Worm (Caenorhabditis elegans) whole organism, L2 larva: ENCODE measurements around the gene T25C12.3.

Source experiments
- C34F6.9 ChIP-seq: fragments of 150-350 bp; optimal IDR thresholded peaks from 2 replicates; lab custom pipeline; 2014; ENCODE audit warnings: missing biosample characterization, missing genetic modification characterization
- F13H6.1 ChIP-seq: sonication (generic microtip); optimal IDR thresholded peaks from 2 replicates; lab custom pipeline; 2016; ENCODE audit warnings: missing genetic modification characterization, missing compliant biosample characterization
- R02D3.7 ChIP-seq: fragments of 150-350 bp; optimal IDR thresholded peaks from 2 replicates; lab custom pipeline; 2014; ENCODE audit warnings: missing biosample characterization, missing genetic modification characterization
- Y55F3AM.14 ChIP-seq: fragments of 200-800 bp; sonication (Bioruptor generic); optimal IDR thresholded peaks from 2 replicates; lab custom pipeline; 2018; ENCODE audit warnings: mild to moderate bottlenecking, missing genetic modification characterization, missing compliant biosample characterization
- ZK546.5 ChIP-seq: sonication (generic microtip); optimal IDR thresholded peaks from 2 replicates; lab custom pipeline; 2017; ENCODE audit warnings: missing biosample characterization, missing genetic modification characterization
- alr-1 ChIP-seq: fragments of 150-350 bp; optimal IDR thresholded peaks from 2 replicates; lab custom pipeline; 2014; ENCODE audit warnings: missing biosample characterization, missing genetic modification characterization
- aly-2 ChIP-seq: fragments of 150-350 bp; optimal IDR thresholded peaks from 2 replicates; lab custom pipeline; 2014; ENCODE audit warnings: missing biosample characterization, missing genetic modification characterization
- ama-1 ChIP-seq: fragments of 150-350 bp; optimal IDR thresholded peaks from 2 replicates; lab custom pipeline; 2018; ENCODE audit warnings: inconsistent platforms
- blmp-1 ChIP-seq: sonication (generic microtip); optimal IDR thresholded peaks from 2 replicates; lab custom pipeline; 2017; ENCODE audit warnings: missing genetic modification characterization, mild to moderate bottlenecking, missing compliant biosample characterization, antibody characterized with exemption, moderate library complexity; ENCODE audit not compliant: insufficient read depth
- ceh-16 ChIP-seq: fragments of 150-350 bp; optimal IDR thresholded peaks from 2 replicates; lab custom pipeline; 2014; ENCODE audit warnings: missing biosample characterization, missing genetic modification characterization
- ceh-82 ChIP-seq: fragments of 150-350 bp; optimal IDR thresholded peaks from 2 replicates; lab custom pipeline; 2014; ENCODE audit warnings: missing biosample characterization, missing genetic modification characterization
- crh-2 ChIP-seq: sonication (generic microtip); optimal IDR thresholded peaks from 2 replicates; lab custom pipeline; 2017; ENCODE audit warnings: missing biosample characterization, missing genetic modification characterization
- dmd-4 ChIP-seq: sonication (generic microtip); optimal IDR thresholded peaks from 2 replicates; lab custom pipeline; 2017; ENCODE audit warnings: missing biosample characterization, missing genetic modification characterization
- egl-27 ChIP-seq: sonication (generic microtip); optimal IDR thresholded peaks from 3 replicates; lab custom pipeline; 2017; ENCODE audit warnings: missing biosample characterization, missing genetic modification reagents, missing genetic modification characterization
- elt-1 ChIP-seq: fragments of 150-350 bp; optimal IDR thresholded peaks from 2 replicates; lab custom pipeline; 2014; ENCODE audit warnings: missing biosample characterization, missing genetic modification characterization
- elt-3 ChIP-seq: sonication (generic microtip); optimal IDR thresholded peaks from 2 replicates; lab custom pipeline; 2017; ENCODE audit warnings: missing biosample characterization, missing genetic modification characterization
- fos-1 ChIP-seq: fragments of 150-350 bp; optimal IDR thresholded peaks from 2 replicates; lab custom pipeline; 2014; ENCODE audit warnings: missing biosample characterization, missing genetic modification characterization
- gmeb-1 ChIP-seq: fragments of 150-350 bp; optimal IDR thresholded peaks from 2 replicates; lab custom pipeline; 2014; ENCODE audit warnings: missing biosample characterization, missing genetic modification characterization
- lin-11 ChIP-seq: fragments of 150-350 bp; sonication (generic microtip); optimal IDR thresholded peaks from 2 replicates; lab custom pipeline; 2014; ENCODE audit warnings: missing biosample characterization, missing genetic modification characterization, inconsistent platforms, mixed read lengths
- lin-13 ChIP-seq: fragments of 150-350 bp; optimal IDR thresholded peaks from 2 replicates; lab custom pipeline; 2014; ENCODE audit warnings: missing biosample characterization, missing genetic modification reagents, missing genetic modification characterization
- lin-39 ChIP-seq: fragments of 150-350 bp; optimal IDR thresholded peaks from 2 replicates; lab custom pipeline; 2014; ENCODE audit warnings: missing biosample characterization, missing genetic modification reagents, missing genetic modification characterization
- lsy-2 ChIP-seq, 2 experiments: fragments of 150-350 bp in 1 of 2; sonication (generic microtip) in 1 of 2; optimal IDR thresholded peaks; 2 replicates each; lab custom pipeline; 2014 to 2017; ENCODE audit warnings: missing biosample characterization in 2 of 2, missing genetic modification characterization in 2 of 2
- mab-5 ChIP-seq: fragments of 150-350 bp; optimal IDR thresholded peaks from 2 replicates; lab custom pipeline; 2014; ENCODE audit warnings: missing biosample characterization, missing genetic modification characterization
- mbf-1 ChIP-seq: sonication (generic microtip); optimal IDR thresholded peaks from 2 replicates; lab custom pipeline; 2017; ENCODE audit warnings: missing biosample characterization, missing genetic modification characterization
- mdl-1 ChIP-seq, 2 experiments: fragments of 150-350 bp in 1 of 2; sonication (generic microtip) in 1 of 2; optimal IDR thresholded peaks; 2 replicates each; lab custom pipeline; 2017; ENCODE audit warnings: missing biosample characterization in 2 of 2, missing genetic modification characterization in 2 of 2
- nhr-10 ChIP-seq: sonication (generic microtip); optimal IDR thresholded peaks from 2 replicates; lab custom pipeline; 2017; ENCODE audit warnings: missing biosample characterization, missing genetic modification characterization
- nhr-11 ChIP-seq: fragments of 150-350 bp; optimal IDR thresholded peaks from 2 replicates; lab custom pipeline; 2014; ENCODE audit warnings: missing biosample characterization, missing genetic modification characterization
- nhr-12 ChIP-seq: fragments of 150-350 bp; optimal IDR thresholded peaks from 2 replicates; lab custom pipeline; 2014; ENCODE audit warnings: missing biosample characterization, missing genetic modification characterization
- nhr-129 ChIP-seq: fragments of 150-350 bp; optimal IDR thresholded peaks from 2 replicates; lab custom pipeline; 2014; ENCODE audit warnings: missing biosample characterization, missing genetic modification characterization
- nhr-21 ChIP-seq: fragments of 150-350 bp; optimal IDR thresholded peaks from 2 replicates; lab custom pipeline; 2014; ENCODE audit warnings: missing biosample characterization, missing genetic modification characterization
- nhr-23 ChIP-seq: fragments of 150-350 bp; optimal IDR thresholded peaks from 2 replicates; lab custom pipeline; 2014; ENCODE audit warnings: missing biosample characterization, missing genetic modification reagents, missing genetic modification characterization
- nhr-237 ChIP-seq: fragments of 150-350 bp; optimal IDR thresholded peaks from 2 replicates; lab custom pipeline; 2014; ENCODE audit warnings: missing biosample characterization, missing genetic modification characterization
- nhr-25 ChIP-seq: fragments of 150-350 bp; sonication (generic microtip); optimal IDR thresholded peaks from 3 replicates; lab custom pipeline; 2014; ENCODE audit warnings: missing biosample characterization, missing genetic modification characterization
- nhr-6 ChIP-seq: fragments of 150-350 bp; optimal IDR thresholded peaks from 2 replicates; lab custom pipeline; 2014; ENCODE audit warnings: missing biosample characterization, missing genetic modification characterization
- nhr-77 ChIP-seq: fragments of 150-350 bp; optimal IDR thresholded peaks from 2 replicates; lab custom pipeline; 2014; ENCODE audit warnings: missing biosample characterization, missing genetic modification characterization
- peb-1 ChIP-seq: fragments of 150-350 bp; optimal IDR thresholded peaks from 2 replicates; lab custom pipeline; 2014; ENCODE audit warnings: missing biosample characterization, missing genetic modification characterization
- sem-4 ChIP-seq: fragments of 150-350 bp; optimal IDR thresholded peaks from 2 replicates; lab custom pipeline; 2014; ENCODE audit warnings: missing biosample characterization, missing genetic modification reagents, missing genetic modification characterization
- skn-1 ChIP-seq: sonication (generic microtip); optimal IDR thresholded peaks from 2 replicates; lab custom pipeline; 2017; ENCODE audit warnings: missing biosample characterization, missing genetic modification characterization
- sma-3 ChIP-seq: sonication (generic microtip); optimal IDR thresholded peaks from 2 replicates; lab custom pipeline; 2016; ENCODE audit warnings: missing genetic modification reagents, missing genetic modification characterization, missing compliant biosample characterization
- sma-9 ChIP-seq, 2 experiments: fragments of 150-350 bp in 1 of 2; sonication (generic microtip) in 1 of 2; optimal IDR thresholded peaks; 2 replicates each; lab custom pipeline; 2014 to 2016; ENCODE audit warnings: missing genetic modification characterization in 2 of 2, mild to moderate bottlenecking in 1 of 2, missing biosample characterization in 1 of 2, missing compliant biosample characterization in 1 of 2, missing genetic modification reagents in 1 of 2, moderate library complexity in 1 of 2
- snpc-4 ChIP-seq: fragments of 150-350 bp; optimal IDR thresholded peaks from 2 replicates; lab custom pipeline; 2014; ENCODE audit warnings: missing biosample characterization, missing genetic modification characterization
- unc-39 ChIP-seq: fragments of 150-350 bp; optimal IDR thresholded peaks from 2 replicates; lab custom pipeline; 2014; ENCODE audit warnings: missing biosample characterization, missing genetic modification characterization
- unc-55 ChIP-seq: fragments of 150-350 bp; sonication (generic microtip); optimal IDR thresholded peaks from 3 replicates; lab custom pipeline; 2014; ENCODE audit warnings: missing biosample characterization, missing genetic modification reagents, missing genetic modification characterization
- unc-62 ChIP-seq: fragments of 150-350 bp; optimal IDR thresholded peaks from 2 replicates; lab custom pipeline; 2014; ENCODE audit warnings: missing biosample characterization, missing genetic modification reagents, missing genetic modification characterization
- zag-1 ChIP-seq: fragments of 150-350 bp; optimal IDR thresholded peaks from 2 replicates; lab custom pipeline; 2014; ENCODE audit warnings: missing biosample characterization, missing genetic modification characterization
- ztf-1 ChIP-seq: fragments of 200-800 bp; sonication (Bioruptor generic); conservative IDR thresholded peaks from 2 replicates; pipeline ENCODE4 v1.3.6; 2022; ENCODE audit warnings: missing genetic modification characterization, missing compliant biosample characterization
- ztf-11 ChIP-seq: sonication (generic microtip); optimal IDR thresholded peaks from 2 replicates; lab custom pipeline; 2017; ENCODE audit warnings: missing biosample characterization, missing genetic modification characterization
- ztf-4 ChIP-seq: fragments of 150-350 bp; optimal IDR thresholded peaks from 2 replicates; lab custom pipeline; 2014; ENCODE audit warnings: missing biosample characterization, missing genetic modification characterization

T25C12.3 gene

DNA sequence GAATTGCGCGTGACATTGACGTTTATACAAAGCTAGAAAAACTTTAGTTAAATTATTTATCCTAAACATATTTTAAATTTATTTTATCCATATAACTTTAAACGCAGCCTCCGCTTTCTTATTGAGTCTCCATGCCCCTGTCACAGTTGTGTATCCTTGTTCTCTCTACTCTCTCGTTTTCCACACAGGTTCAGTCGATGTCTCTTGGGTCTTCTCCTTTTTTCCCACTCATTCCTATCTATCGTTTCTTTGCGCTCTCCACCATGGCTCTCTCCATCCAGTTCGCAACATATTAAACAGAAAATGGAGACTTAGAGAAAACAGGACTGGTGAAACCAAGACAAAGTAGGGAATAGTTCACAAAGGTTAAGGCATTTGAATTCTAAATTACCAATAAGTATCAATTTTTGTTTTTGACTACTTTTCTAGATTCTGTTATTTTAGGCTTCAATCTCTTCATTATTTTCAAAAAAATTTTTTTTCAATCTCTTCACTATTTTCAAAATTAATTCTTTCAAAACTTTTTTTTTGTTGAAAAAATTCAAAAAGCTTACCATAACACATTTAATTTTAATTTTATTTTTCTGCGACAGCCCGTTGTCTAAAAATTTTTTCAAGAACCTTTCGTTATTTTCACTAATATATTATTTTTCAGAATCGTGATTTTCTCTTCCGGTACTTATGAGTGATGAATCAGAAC is 22.4 kb upstream of the T25C12.3 start, which contains the start of gene sdc-2:
sdc-2 (plus strand) TSS at position 650 of the 700 bp plus-strand sequence.
- TF ChIP-seq sma-9 (GFP tag; optimal IDR thresholded peaks at IDR 0.05; lab: Kevin White, UChicago) (peak; percentile 71), sma-9 (tag; optimal IDR thresholded peaks at IDR 0.05; lab: Kevin White, UChicago) (no peak), C34F6.9 (tag; lab: Kevin White, UChicago) (no peak), lin-13 (no peak), sem-4 (tag; lab: Kevin White, UChicago) (no peak), lsy-2 (tag; optimal IDR thresholded peaks at IDR 0.05; lab: Kevin White, UChicago) (peak in 1 of 2 experiments; percentile 41), nhr-23 (tag; lab: Kevin White, UChicago) (no peak), fos-1 (peak; percentile 77), zag-1 (peak; percentile 26), egl-27 (tag; lab: Kevin White, UChicago) (peak; percentile 76), ztf-4 (tag; lab: Kevin White, UChicago) (no peak), nhr-25 (tag; lab: Kevin White, UChicago) (no peak), nhr-11 (no peak), nhr-77 (tag; lab: Kevin White, UChicago) (no peak), crh-2 (peak; percentile 92), ztf-11 (tag; lab: Kevin White, UChicago) (no peak), mbf-1 (tag; lab: Kevin White, UChicago) (no peak), lin-39 (tag; lab: Kevin White, UChicago) (no peak), alr-1 (tag; lab: Kevin White, UChicago) (no peak), unc-62 (GFP tag; lab: Kevin White, UChicago) (no peak), ceh-82 (no peak), ZK546.5 (no peak), sma-3 (GFP tag; lab: Kevin White, UChicago) (peak; percentile 79), aly-2 (tag; lab: Kevin White, UChicago) (no peak), Y55F3AM.14 (GFP tag; lab: Kevin White, UChicago) (no peak), nhr-10 (tag; lab: Kevin White, UChicago) (no peak), R02D3.7 (tag; lab: Kevin White, UChicago) (no peak), mab-5 (tag; lab: Kevin White, UChicago) (peak; percentile 52), dmd-4 (tag; lab: Kevin White, UChicago) (no peak), blmp-1 (tag; lab: Kevin White, UChicago) (peak; percentile 32), elt-3 (tag; lab: Kevin White, UChicago) (no peak), nhr-129 (tag; lab: Kevin White, UChicago) (peak; percentile 93), F13H6.1 (peak; percentile 87), gmeb-1 (tag; lab: Kevin White, UChicago) (peak; percentile 75), nhr-21 (tag; lab: Kevin White, UChicago) (peak; percentile 94), mdl-1 (tag; optimal IDR thresholded peaks at IDR 0.05; lab: Kevin White, UChicago) (no peak), lin-11 (tag; lab: Kevin White, UChicago) (peak; percentile 14), nhr-237 (tag; lab: Kevin White, UChicago) (no peak), skn-1 (tag; lab: Kevin White, UChicago) (peak; percentile 39), nhr-6 (peak; percentile 86), unc-39 (tag; lab: Kevin White, UChicago) (no peak), peb-1 (no peak), snpc-4 (no peak), ama-1 (lab: Kevin White, UChicago) (no peak), unc-55 (GFP tag; lab: Kevin White, UChicago) (peak; percentile 67), nhr-12 (tag; lab: Kevin White, UChicago) (no peak), ztf-1 (GFP tag; lab: Robert Waterston, UW) (no peak), elt-1 (tag; lab: Kevin White, UChicago) (no peak), ceh-16 (tag; lab: Kevin White, UChicago) (no peak)
- TF ChIP-seq, all 48 proteins: peak for 17
